Worm (Caenorhabditis elegans): ENCODE results near the gene Y41C4A.9.

Y41C4A.9 gene

DNA sequence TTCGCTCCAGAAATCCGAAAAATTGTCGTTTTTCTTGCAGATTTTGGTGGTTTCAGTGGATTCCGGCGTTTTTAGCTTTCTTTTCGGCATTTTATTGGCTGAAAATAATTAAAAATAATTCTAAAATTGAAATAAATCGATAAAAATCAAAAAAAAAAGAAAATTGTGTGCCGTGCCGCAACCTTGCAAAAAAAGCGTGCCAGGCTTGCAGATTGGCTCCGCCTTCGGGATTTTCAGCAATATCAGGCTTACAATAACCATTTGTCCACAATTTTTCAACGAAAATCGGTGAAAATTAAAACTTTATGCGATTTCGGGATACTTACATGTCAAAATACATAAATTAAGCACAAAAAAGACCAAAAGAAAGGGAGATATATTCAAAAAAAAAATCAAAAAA lies at the start of gene Y41C4A.9 (continued):
- peak; percentile 2 for TF ChIP-seq rpc-1 (optimal IDR thresholded peaks at IDR 0.05)
- no peak for TF ChIP-seq rpc-1 (tag; optimal IDR thresholded peaks at IDR 0.05)
- no peak for TF ChIP-seq F33H1.4 (GFP tag; IDR thresholded peaks at IDR 0.05)

- no peak for TF ChIP-seq F57C9.4 (tag; optimal IDR thresholded peaks at IDR 0.05)
- peak; percentile 63 for TF ChIP-seq zfh-2 (GFP tag; conservative IDR thresholded peaks at IDR 0.05)
- TF ChIP-seq cebp-2 (GFP tag; IDR thresholded peaks at IDR 0.05): 0 out of 2 replicates have a peak, but pooled peaks have one; percentile 57
Observed at ce11 chrIII:11760634-11761033, 42.2 kb upstream of the Y41C4A.9 start.

DNA sequence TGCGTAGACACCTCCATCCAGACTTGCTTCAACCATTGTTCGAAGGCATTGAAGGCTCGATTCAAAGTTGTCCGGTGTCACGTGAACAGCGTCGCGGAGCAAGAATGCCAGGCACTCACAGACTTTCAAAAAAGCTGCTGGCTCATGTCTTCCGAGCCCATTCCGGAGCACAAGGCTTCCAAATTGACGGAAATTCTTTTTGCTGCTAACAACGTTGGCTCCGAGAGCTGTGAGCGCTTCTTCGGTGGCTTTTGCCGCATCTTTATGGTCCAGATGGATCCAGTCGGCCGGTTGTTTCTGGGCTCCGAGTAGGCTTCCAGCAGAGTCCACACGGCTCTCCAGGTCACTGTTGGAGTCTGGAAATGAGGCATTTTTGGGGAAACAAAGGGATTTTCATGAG lies 39.4 kb upstream of the Y41C4A.9 start:
- TF ChIP-seq Y53F4B.3 (GFP tag; IDR thresholded peaks at IDR 0.05) (no peak), zfh-2 (GFP tag; conservative IDR thresholded peaks at IDR 0.05) (peak; percentile 53)

- TF ChIP-seq repo-1 (tag; optimal IDR thresholded peaks at IDR 0.05): no peak
- peak; percentile 50 for TF ChIP-seq lsl-1 (GFP tag; optimal IDR thresholded peaks at IDR 0.05)
- no peak for TF ChIP-seq snpc-1.3 (tag; optimal IDR thresholded peaks at IDR 0.05; ENCODE audit: insufficient read depth)
- TF ChIP-seq B0035.1 (tag; optimal IDR thresholded peaks at IDR 0.05): no peak
- TF ChIP-seq snpc-3.4 (tag; optimal IDR thresholded peaks at IDR 0.05): no peak
- TF ChIP-seq F33H1.4 (GFP tag; IDR thresholded peaks at IDR 0.05): 0 out of 2 replicates have a peak, but pooled peaks have one; percentile 18
- no peak for TF ChIP-seq ztf-6 (GFP tag; IDR thresholded peaks at IDR 0.05)
- peak; percentile 56; the same call in 1 of the 2 replicates for TF ChIP-seq ceh-91 (GFP tag; IDR thresholded peaks at IDR 0.05)
- no peak for TF ChIP-seq madf-10 (tag; optimal IDR thresholded peaks at IDR 0.05)
- TF ChIP-seq aptf-2 (GFP tag; conservative IDR thresholded peaks at IDR 0.05): no peak
- no peak for TF ChIP-seq hmg-1.2 (GFP tag; IDR thresholded peaks at IDR 0.05)
- no peak for TF ChIP-seq ztf-3 (GFP tag; optimal IDR thresholded peaks at IDR 0.05)
- TF ChIP-seq efl-1 (GFP tag; optimal IDR thresholded peaks at IDR 0.05): no peak
- TF ChIP-seq T26A5.8 (tag; optimal IDR thresholded peaks at IDR 0.05): no peak
- TF ChIP-seq egl-18 (GFP tag; IDR thresholded peaks at IDR 0.05): no peak
- TF ChIP-seq let-526 (GFP tag; IDR thresholded peaks at IDR 0.05): no peak
- TF ChIP-seq dox-1 (GFP tag; IDR thresholded peaks at IDR 0.05): no peak
- TF ChIP-seq Y79H2A.3 (GFP tag; conservative IDR thresholded peaks at IDR 0.05): no peak
- TF ChIP-seq mes-4 (tag; optimal IDR thresholded peaks at IDR 0.05): no peak
- no peak for TF ChIP-seq nfya-2 (GFP tag; IDR thresholded peaks at IDR 0.05)
- TF ChIP-seq snpc-1.1 (tag; optimal IDR thresholded peaks at IDR 0.05; ENCODE audit: insufficient read depth): no peak
- peak; percentile 59 for TF ChIP-seq madf-6 (GFP tag; IDR thresholded peaks at IDR 0.05)
Observed at ce11 chrIII:11750817-11751216, 32.4 kb upstream of the Y41C4A.9 start.

ce11 chrIII:11750232-11750631 lies 31.8 kb upstream of the Y41C4A.9 start:
- TF ChIP-seq atf-7 (tag; optimal IDR thresholded peaks at IDR 0.05) (no peak), K11D2.4 (GFP tag; IDR thresholded peaks at IDR 0.05) (0 out of 2 replicates have a peak, but pooled peaks have one; percentile 21), F39B2.1 (GFP tag; IDR thresholded peaks at IDR 0.05) (no peak)

- TF ChIP-seq ceh-58 (GFP tag; IDR thresholded peaks at IDR 0.05): no peak
- TF ChIP-seq mel-28 (tag; optimal IDR thresholded peaks at IDR 0.05; ENCODE audit: borderline replicate concordance): no peak
- peak; percentile 67 for TF ChIP-seq madf-6 (GFP tag; IDR thresholded peaks at IDR 0.05)
- TF ChIP-seq unc-130 (GFP tag; optimal IDR thresholded peaks at IDR 0.05): peak; percentile 73
- TF ChIP-seq dpl-1 (GFP tag; optimal IDR thresholded peaks at IDR 0.05): peak; percentile 55
- no peak for TF ChIP-seq F23B12.7 (tag; optimal IDR thresholded peaks at IDR 0.05; ENCODE audit: insufficient read depth)
- 0 out of 2 replicates have a peak, but pooled peaks have one; percentile 46 for TF ChIP-seq bed-2 (GFP tag; IDR thresholded peaks at IDR 0.05)
- no peak for TF ChIP-seq zim-3 (tag; optimal IDR thresholded peaks at IDR 0.05)
- TF ChIP-seq snpc-1.1 (tag; optimal IDR thresholded peaks at IDR 0.05; ENCODE audit: insufficient read depth): no peak
- TF ChIP-seq C17E4.6 (GFP tag; IDR thresholded peaks at IDR 0.05): no peak
- TF ChIP-seq egl-44 (GFP tag; IDR thresholded peaks at IDR 0.05): no peak
- no peak for TF ChIP-seq F49E8.2 (tag; optimal IDR thresholded peaks at IDR 0.05; ENCODE audit: insufficient read depth)
- peak; percentile 78 for TF ChIP-seq lin-40 (tag; optimal IDR thresholded peaks at IDR 0.05)
Observed at ce11 chrIII:11746718-11747117, 28.3 kb upstream of the Y41C4A.9 start, which contains the start of gene mrt-2. mrt-2 (plus strand) TSS chrIII:11746766.

Measured in whole organism, young adult.